Fruit fly (Drosophila melanogaster) whole organism, wandering third instar larva: ENCODE results near the gene y.

ENCODE experiments used
- Abd-B ChIP-seq: fragments of >200 bp; optimal IDR thresholded peaks from 2 replicates; lab custom pipeline; 2017; ENCODE audit warnings: missing biosample characterization, missing genetic modification characterization
- CG32264 ChIP-seq: fragments of 200-800 bp; sonication (Bioruptor generic); optimal IDR thresholded peaks from 2 replicates; lab custom pipeline; 2016; ENCODE audit warnings: missing biosample characterization, missing genetic modification characterization
- CG9705 ChIP-seq: fragments of 200-800 bp; sonication (Bioruptor generic); optimal IDR thresholded peaks from 2 replicates; lab custom pipeline; 2018; ENCODE audit warnings: missing biosample characterization, mild to moderate bottlenecking, missing genetic modification characterization
- CrebA ChIP-seq: fragments of 200-800 bp; sonication (Bioruptor generic); optimal IDR thresholded peaks from 2 replicates; lab custom pipeline; 2016; ENCODE audit warnings: missing biosample characterization, mild to moderate bottlenecking, missing genetic modification characterization, borderline replicate concordance
- Dfd ChIP-seq: fragments of >200 bp; optimal IDR thresholded peaks from 2 replicates; lab custom pipeline; 2017; ENCODE audit warnings: missing biosample characterization, missing genetic modification characterization
- Dif ChIP-seq: fragments of 200-275, 200-300 bp; sonication (Bioruptor generic); optimal IDR thresholded peaks from 2 replicates; lab custom pipeline; 2018; ENCODE audit warnings: missing biosample characterization, missing genetic modification characterization; ENCODE audit not compliant: partially characterized antibody
- GATAd ChIP-seq: sonication (Bioruptor generic); optimal IDR thresholded peaks from 2 replicates; lab custom pipeline; 2016; ENCODE audit warnings: missing biosample characterization, missing genetic modification characterization
- HLH106 ChIP-seq: fragments of 200-800 bp; optimal IDR thresholded peaks from 3 replicates; lab custom pipeline; 2019; ENCODE audit warnings: missing biosample characterization, mild to moderate bottlenecking, missing genetic modification characterization, moderate library complexity
- Hnf4 ChIP-seq: fragments of 200-800 bp; sonication (Bioruptor generic); optimal IDR thresholded peaks from 2 replicates; lab custom pipeline; 2016; ENCODE audit warnings: missing biosample characterization, mild to moderate bottlenecking, missing genetic modification characterization
- Hr78 ChIP-seq: fragments of >200 bp; optimal IDR thresholded peaks from 2 replicates; lab custom pipeline; 2017; ENCODE audit warnings: missing biosample characterization, missing genetic modification characterization
- Hr83 ChIP-seq: fragments of 200-300 bp; sonication (Bioruptor generic); optimal IDR thresholded peaks from 2 replicates; lab custom pipeline; 2016; ENCODE audit warnings: missing biosample characterization, mild to moderate bottlenecking, missing genetic modification characterization, moderate library complexity; ENCODE audit not compliant: poor library complexity, severe bottlenecking
- Jra ChIP-seq: sonication (Bioruptor generic); optimal IDR thresholded peaks from 2 replicates; lab custom pipeline; 2016; ENCODE audit warnings: missing biosample characterization, missing genetic modification characterization
- Mio ChIP-seq: sonication (Bioruptor generic); optimal IDR thresholded peaks from 2 replicates; lab custom pipeline; 2016; ENCODE audit warnings: missing biosample characterization, missing genetic modification characterization
- Myc ChIP-seq: fragments of >200 bp; optimal IDR thresholded peaks from 2 replicates; lab custom pipeline; 2017
- N ChIP-seq: fragments of >200 bp; optimal IDR thresholded peaks from 2 replicates; lab custom pipeline; 2018; ENCODE audit warnings: missing biosample characterization, missing external identifiers, missing genetic modification characterization
- OdsH ChIP-seq: fragments of 200-800 bp; sonication (Bioruptor generic); optimal IDR thresholded peaks from 2 replicates; lab custom pipeline; 2016; ENCODE audit warnings: missing biosample characterization, mild to moderate bottlenecking, missing genetic modification characterization
- Rel ChIP-seq, 2 experiments: fragments of 200-800 bp; sonication (Bioruptor generic) in 1 of 2; optimal IDR thresholded peaks; 2 replicates in 1 of 2; 3 replicates in 1 of 2; lab custom pipeline; 2016 to 2019; ENCODE audit warnings: mild to moderate bottlenecking in 2 of 2, missing biosample characterization in 2 of 2, missing genetic modification characterization in 2 of 2, moderate library complexity in 1 of 2
- Sp1 ChIP-seq: fragments of 200-800 bp; sonication (Bioruptor generic); optimal IDR thresholded peaks from 3 replicates; lab custom pipeline; 2019; ENCODE audit warnings: missing biosample characterization, mild to moderate bottlenecking, missing genetic modification characterization, moderate library complexity
- Vsx2 ChIP-seq: fragments of 200-300, 225-300 bp; sonication (Bioruptor generic); optimal IDR thresholded peaks from 2 replicates; lab custom pipeline; 2018; ENCODE audit warnings: missing biosample characterization, missing genetic modification characterization; ENCODE audit not compliant: partially characterized antibody
- br ChIP-seq: fragments of 200-800 bp; sonication (Bioruptor generic); optimal IDR thresholded peaks from 2 replicates; lab custom pipeline; 2016; ENCODE audit warnings: missing biosample characterization, missing genetic modification characterization
- brk ChIP-seq: fragments of 200-800 bp; sonication (Bioruptor generic); optimal IDR thresholded peaks from 2 replicates; lab custom pipeline; 2016; ENCODE audit warnings: missing biosample characterization, mild to moderate bottlenecking, missing genetic modification characterization
- dl ChIP-seq, 2 experiments: fragments of 175-275, 200-275 bp in 1 of 2; fragments of 200-275 bp in 1 of 2; sonication (Bioruptor generic); optimal IDR thresholded peaks; lab custom pipeline; 2018; ENCODE audit warnings: mild to moderate bottlenecking in 2 of 2, missing biosample characterization in 2 of 2, missing genetic modification characterization in 2 of 2, moderate library complexity in 2 of 2; ENCODE audit not compliant: partially characterized antibody in 2 of 2, insufficient read depth in 1 of 2
- dmrt93B ChIP-seq: fragments of 200-800 bp; sonication (Bioruptor generic); optimal IDR thresholded peaks from 2 replicates; lab custom pipeline; 2018; ENCODE audit warnings: missing biosample characterization, mild to moderate bottlenecking, missing genetic modification characterization
- dsf ChIP-seq: sonication (Bioruptor generic); optimal IDR thresholded peaks from 2 replicates; lab custom pipeline; 2016; ENCODE audit warnings: missing biosample characterization, missing genetic modification characterization, borderline replicate concordance
- ey ChIP-seq: fragments of 200-800 bp; sonication (Bioruptor generic); optimal IDR thresholded peaks from 2 replicates; lab custom pipeline; 2016; ENCODE audit warnings: missing biosample characterization, missing genetic modification characterization
- foxo ChIP-seq, 2 experiments: fragments of 200-800 bp; sonication (Bioruptor generic); optimal IDR thresholded peaks; 2 replicates in 1 of 2; 3 replicates in 1 of 2; lab custom pipeline; 2016 to 2017; ENCODE audit warnings: missing biosample characterization in 2 of 2, missing genetic modification characterization in 2 of 2
- fru ChIP-seq: fragments of 200-800 bp; sonication (Bioruptor generic); optimal IDR thresholded peaks from 3 replicates; lab custom pipeline; 2016; ENCODE audit warnings: missing biosample characterization, mild to moderate bottlenecking, missing genetic modification characterization
- h ChIP-seq: fragments of 200-800 bp; sonication (Bioruptor generic); optimal IDR thresholded peaks from 3 replicates; lab custom pipeline; 2016; ENCODE audit warnings: missing biosample characterization, mild to moderate bottlenecking, missing genetic modification characterization
- jim ChIP-seq: fragments of 175-275, 200-325 bp; sonication (Bioruptor generic); optimal IDR thresholded peaks from 2 replicates; lab custom pipeline; 2016; ENCODE audit warnings: missing biosample characterization, mild to moderate bottlenecking, missing genetic modification characterization
- lola ChIP-seq: fragments of >200 bp; optimal IDR thresholded peaks from 2 replicates; lab custom pipeline; 2017; ENCODE audit warnings: missing biosample characterization, missing genetic modification characterization
- pan ChIP-seq: fragments of >200 bp; optimal IDR thresholded peaks from 2 replicates; lab custom pipeline; 2017
- psq ChIP-seq: fragments of 200-800 bp; sonication (Bioruptor generic); optimal IDR thresholded peaks from 3 replicates; lab custom pipeline; 2017; ENCODE audit warnings: missing biosample characterization, mild to moderate bottlenecking, missing genetic modification characterization, moderate library complexity
- rgr ChIP-seq: fragments of 200-800 bp; sonication (Bioruptor generic); optimal IDR thresholded peaks from 3 replicates; lab custom pipeline; 2016; ENCODE audit warnings: missing biosample characterization, mild to moderate bottlenecking, missing genetic modification characterization
- sage ChIP-seq: fragments of 200-800 bp; sonication (Bioruptor generic); optimal IDR thresholded peaks from 2 replicates; lab custom pipeline; 2016; ENCODE audit warnings: missing biosample characterization, mild to moderate bottlenecking, missing genetic modification characterization
- sv ChIP-seq: fragments of 200-800 bp; sonication (Bioruptor generic); optimal IDR thresholded peaks from 3 replicates; lab custom pipeline; 2016; ENCODE audit warnings: missing biosample characterization, missing genetic modification characterization
- tai ChIP-seq: sonication (Bioruptor generic); optimal IDR thresholded peaks from 2 replicates; lab custom pipeline; 2016; ENCODE audit warnings: missing biosample characterization, missing genetic modification characterization
- usp ChIP-seq: fragments of >200 bp; optimal IDR thresholded peaks from 2 replicates; lab custom pipeline; 2017; ENCODE audit warnings: missing biosample characterization, missing genetic modification characterization
- woc ChIP-seq: sonication (Bioruptor generic); optimal IDR thresholded peaks from 2 replicates; lab custom pipeline; 2016; ENCODE audit warnings: missing biosample characterization, mild to moderate bottlenecking, missing genetic modification characterization

Gene y

dm6 chrX:339866-340571, 16.3 kb upstream of the y start (continued):
- no peak for TF ChIP-seq sage (GFP tag; lab: Kevin White, UChicago)
- no peak for TF ChIP-seq rgr
- no peak for TF ChIP-seq jim (GFP tag; lab: Kevin White, UChicago)
- TF ChIP-seq Hnf4 (GFP tag; lab: Kevin White, UChicago): no peak
- TF ChIP-seq Hr83 (GFP tag; lab: Kevin White, UChicago): no peak
- TF ChIP-seq Myc: no peak
- TF ChIP-seq, all 38 proteins: peak for 5

dm6 chrX:340809-341208, 15.5 kb upstream of the y start:
- no peak for TF ChIP-seq Dif (GFP tag; lab: Kevin White, UChicago)
- TF ChIP-seq HLH106: no peak
- TF ChIP-seq usp (GFP tag; lab: Kevin White, UChicago): no peak
- TF ChIP-seq CG32264 (GFP tag; lab: Kevin White, UChicago): no peak
- TF ChIP-seq dsf: no peak

dm6 chrX:342422-343169, 13.7 kb upstream of the y start:
- TF ChIP-seq pan (lab: Kevin White, UChicago) (no peak), foxo (GFP tag; optimal IDR thresholded peaks at IDR 0.05; lab: Kevin White, UChicago) (peak in 1 of 2 experiments; percentile 49), Sp1 (GFP tag; lab: Kevin White, UChicago) (peak; percentile 51), usp (GFP tag; lab: Kevin White, UChicago) (no peak), fru (GFP tag; lab: Kevin White, UChicago) (peak; percentile 47), rgr (peak; percentile 42), dmrt93B (GFP tag; lab: Kevin White, UChicago) (no peak), HLH106 (peak; percentile 26), h (GFP tag; lab: Kevin White, UChicago) (peak; percentile 20), Jra (GFP tag; lab: Kevin White, UChicago) (no peak), psq (GFP tag; lab: Kevin White, UChicago) (peak; percentile 46), OdsH (GFP tag; lab: Kevin White, UChicago) (peak; percentile 23)

- TF ChIP-seq psq (GFP tag; lab: Kevin White, UChicago) (peak; percentile 16), sage (GFP tag; lab: Kevin White, UChicago) (peak; percentile 10), rgr (peak; percentile 43), usp (GFP tag; lab: Kevin White, UChicago) (no peak), fru (GFP tag; lab: Kevin White, UChicago) (peak; percentile 34), ey (GFP tag; lab: Kevin White, UChicago) (peak; percentile 35), Mio (GFP tag; lab: Kevin White, UChicago) (no peak), Dif (GFP tag; lab: Kevin White, UChicago) (no peak), Hnf4 (GFP tag; lab: Kevin White, UChicago) (peak; percentile 38), GATAd (GFP tag; lab: Kevin White, UChicago) (no peak), N (GFP tag; lab: Kevin White, UChicago) (no peak), lola (no peak), woc (GFP tag; lab: Kevin White, UChicago) (peak; percentile 1), dl (GFP tag; optimal IDR thresholded peaks at IDR 0.05; lab: Kevin White, UChicago; ENCODE audit: insufficient read depth in 1 of 2, partially characterized antibody in 2 of 2) (no peak), CG32264 (GFP tag; lab: Kevin White, UChicago) (no peak), Abd-B (GFP tag; lab: Kevin White, UChicago) (no peak), Hr83 (GFP tag; lab: Kevin White, UChicago) (no peak), Myc (no peak), CG9705 (no peak), Vsx2 (no peak), brk (no peak), Hr78 (GFP tag; lab: Kevin White, UChicago) (no peak), OdsH (GFP tag; lab: Kevin White, UChicago) (peak; percentile 22), foxo (GFP tag; optimal IDR thresholded peaks at IDR 0.05; lab: Kevin White, UChicago) (peak in 1 of 2 experiments; percentile 47), Dfd (GFP tag; lab: Kevin White, UChicago) (no peak), dsf (no peak), Jra (GFP tag; lab: Kevin White, UChicago) (no peak), Sp1 (GFP tag; lab: Kevin White, UChicago) (peak; percentile 29), pan (lab: Kevin White, UChicago) (no peak), CrebA (GFP tag; lab: Kevin White, UChicago) (no peak), Rel (GFP tag; optimal IDR thresholded peaks at IDR 0.05; lab: Kevin White, UChicago) (no peak), Rel (tag; optimal IDR thresholded peaks at IDR 0.05; lab: Kevin White, UChicago) (no peak), h (GFP tag; lab: Kevin White, UChicago) (peak; percentile 41), sv (GFP tag; lab: Kevin White, UChicago) (no peak), jim (GFP tag; lab: Kevin White, UChicago) (no peak), HLH106 (peak; percentile 17), dmrt93B (GFP tag; lab: Kevin White, UChicago) (no peak), tai (GFP tag; lab: Kevin White, UChicago) (no peak), br (GFP tag; lab: Kevin White, UChicago) (peak; percentile 28)
Observed at dm6 chrX:345246-345645, 11.1 kb upstream of the y start.
